Worm (Caenorhabditis elegans) whole organism, L1 larva: ENCODE data around the gene odd-2.

Source experiments
- aly-2 ChIP-seq: fragments of 150-350 bp; optimal IDR thresholded peaks from 2 replicates; lab custom pipeline; 2014; ENCODE audit warnings: missing biosample characterization, missing genetic modification characterization
- ama-1 ChIP-seq: fragments of 150-350 bp; optimal IDR thresholded peaks from 2 replicates; lab custom pipeline; 2014
- ceh-63 ChIP-seq: fragments of 200-800 bp; sonication (Bioruptor generic); optimal IDR thresholded peaks from 2 replicates; lab custom pipeline; 2018; ENCODE audit warnings: mild to moderate bottlenecking, missing genetic modification characterization, missing compliant biosample characterization
- fos-1 ChIP-seq: fragments of 150-350 bp; optimal IDR thresholded peaks from 2 replicates; lab custom pipeline; 2014; ENCODE audit warnings: missing biosample characterization, missing genetic modification characterization
- skn-1 ChIP-seq: fragments of 150-350 bp; optimal IDR thresholded peaks from 2 replicates; lab custom pipeline; 2014; ENCODE audit warnings: missing biosample characterization, missing genetic modification characterization

ce11 chrX:6184709-6185108, 24.4 kb upstream of the odd-2 start, which contains the start of gene T13C5.2:
- TF ChIP-seq skn-1 (tag; lab: Kevin White, UChicago) (no peak), fos-1 (tag; lab: Kevin White, UChicago) (no peak), aly-2 (no peak), ama-1 (lab: Kevin White, UChicago) (no peak), ceh-63 (GFP tag; lab: Kevin White, UChicago) (no peak)
